Fruit fly (Drosophila melanogaster) whole organism, embryonic: ENCODE measurements around the gene CG6733.

Source experiments
- B-H2 ChIP-seq: fragments of 200-800 bp; sonication (Bioruptor generic); optimal IDR thresholded peaks from 2 replicates; lab custom pipeline; 2018; ENCODE audit warnings: missing biosample characterization, mild to moderate bottlenecking, missing genetic modification characterization
- CG10543 ChIP-seq: fragments of 200-800 bp; sonication (Bioruptor generic); optimal IDR thresholded peaks from 3 replicates; lab custom pipeline; 2017; ENCODE audit warnings: missing biosample characterization, mild to moderate bottlenecking, missing genetic modification characterization, moderate library complexity
- CG11247 ChIP-seq: fragments of 200-800 bp; sonication (Bioruptor generic); IDR thresholded peaks from 2 replicates; pipeline ENCODE4 v1.3.6; 2022; ENCODE audit warnings: missing biosample characterization, missing genetic modification characterization
- CG11560 ChIP-seq: fragments of 200-800 bp; sonication (Bioruptor generic); IDR thresholded peaks from 3 replicates; pipeline ENCODE4 v1.3.6; 2022; ENCODE audit warnings: missing biosample characterization, missing genetic modification characterization
- CG12071 ChIP-seq: fragments of 200-800 bp; sonication (Bioruptor generic); optimal IDR thresholded peaks from 3 replicates; lab custom pipeline; 2018; ENCODE audit warnings: missing biosample characterization, mild to moderate bottlenecking, missing genetic modification characterization
- CG12391 ChIP-seq: fragments of 200-800 bp; sonication (Bioruptor generic); optimal IDR thresholded peaks from 3 replicates; lab custom pipeline; 2018; ENCODE audit warnings: missing biosample characterization, mild to moderate bottlenecking, missing genetic modification characterization, moderate library complexity
- CG15011 ChIP-seq: fragments of 200-800 bp; sonication (Bioruptor generic); optimal IDR thresholded peaks from 3 replicates; lab custom pipeline; 2018; ENCODE audit warnings: missing biosample characterization, mild to moderate bottlenecking, missing genetic modification characterization
- CG15073 ChIP-seq: fragments of 200-800 bp; sonication (Bioruptor generic); optimal IDR thresholded peaks from 2 replicates; lab custom pipeline; 2016; ENCODE audit warnings: missing biosample characterization, missing genetic modification characterization
- CG1529 ChIP-seq: fragments of 200-800 bp; sonication (Bioruptor generic); optimal IDR thresholded peaks from 3 replicates; lab custom pipeline; 2018; ENCODE audit warnings: missing biosample characterization, missing genetic modification characterization
- CG15514 ChIP-seq: fragments of 200-800 bp; sonication (Bioruptor generic); optimal IDR thresholded peaks from 3 replicates; lab custom pipeline; 2017; ENCODE audit warnings: missing biosample characterization, missing genetic modification characterization, mild to moderate bottlenecking, moderate library complexity, missing genetic modification reagents
- CG1647 ChIP-seq: fragments of 200-800 bp; sonication (Bioruptor generic); optimal IDR thresholded peaks from 3 replicates; lab custom pipeline; 2016; ENCODE audit warnings: missing biosample characterization, missing genetic modification characterization
- CG17361 ChIP-seq: fragments of 200-800 bp; sonication (Bioruptor generic); IDR thresholded peaks from 3 replicates; pipeline ENCODE4 v1.3.6; 2022; ENCODE audit warnings: missing biosample characterization, missing genetic modification characterization
- CG17802 ChIP-seq: fragments of 200-800 bp; sonication (Bioruptor generic); optimal IDR thresholded peaks from 2 replicates; lab custom pipeline; 2018; ENCODE audit warnings: missing biosample characterization, mild to moderate bottlenecking, missing genetic modification characterization, moderate library complexity
- CG3407 ChIP-seq: fragments of 200-800 bp; sonication (Bioruptor generic); optimal IDR thresholded peaks from 2 replicates; lab custom pipeline; 2018; ENCODE audit warnings: missing biosample characterization, mild to moderate bottlenecking, missing genetic modification characterization
- CG34224 ChIP-seq: fragments of 200-800 bp; sonication (Bioruptor generic); IDR thresholded peaks from 3 replicates; pipeline ENCODE4 v1.3.6; 2022; ENCODE audit warnings: missing biosample characterization, missing genetic modification characterization; ENCODE audit not compliant: partially characterized antibody
- CG4820 ChIP-seq: fragments of 200-800 bp; sonication (Bioruptor generic); optimal IDR thresholded peaks from 3 replicates; lab custom pipeline; 2016; ENCODE audit warnings: missing biosample characterization, missing genetic modification characterization
- CG6765 ChIP-seq: fragments of 200-800 bp; sonication (Bioruptor generic); optimal IDR thresholded peaks from 3 replicates; lab custom pipeline; 2017; ENCODE audit warnings: missing biosample characterization, mild to moderate bottlenecking, missing genetic modification characterization
- CG7987 ChIP-seq: fragments of 200-800 bp; sonication (Bioruptor generic); optimal IDR thresholded peaks from 2 replicates; lab custom pipeline; 2018; ENCODE audit warnings: missing biosample characterization, mild to moderate bottlenecking, missing genetic modification characterization, moderate library complexity
- CG9932 ChIP-seq: fragments of 200-800 bp; sonication (Bioruptor generic); IDR thresholded peaks from 2 replicates; pipeline ENCODE4 v1.3.6; 2022; ENCODE audit warnings: missing biosample characterization, missing genetic modification characterization
- Dip3 ChIP-seq: fragments of 200-800 bp; sonication (Bioruptor generic); optimal IDR thresholded peaks from 3 replicates; lab custom pipeline; 2016; ENCODE audit warnings: missing biosample characterization, missing genetic modification characterization
- Doc3 ChIP-seq: fragments of 200-800 bp; sonication (Bioruptor generic); IDR thresholded peaks from 3 replicates; pipeline ENCODE4 v1.3.6; 2022; ENCODE audit warnings: missing biosample characterization, missing genetic modification characterization; ENCODE audit not compliant: partially characterized antibody
- Elba2 ChIP-seq: fragments of 200-800 bp; sonication (Bioruptor generic); optimal IDR thresholded peaks from 3 replicates; lab custom pipeline; 2016; ENCODE audit warnings: missing biosample characterization, missing genetic modification characterization
- HLH4C ChIP-seq: fragments of 200-800 bp; sonication (Bioruptor generic); IDR thresholded peaks from 3 replicates; pipeline ENCODE4 v1.3.6; 2022; ENCODE audit warnings: missing biosample characterization, missing genetic modification characterization; ENCODE audit not compliant: partially characterized antibody
- Hmx ChIP-seq: fragments of 200-800 bp; sonication (Bioruptor generic); optimal IDR thresholded peaks from 2 replicates; lab custom pipeline; 2016; ENCODE audit warnings: missing biosample characterization, missing genetic modification characterization
- Nf-YA ChIP-seq: fragments of 200-800 bp; sonication (Bioruptor generic); IDR thresholded peaks from 2 replicates; pipeline ENCODE4 v1.3.6; 2022; ENCODE audit warnings: missing biosample characterization, missing genetic modification characterization
- Side ChIP-seq: fragments of 200-800 bp; sonication (Bioruptor generic); optimal IDR thresholded peaks from 2 replicates; lab custom pipeline; 2016; ENCODE audit warnings: missing biosample characterization, missing genetic modification characterization
- Six4 ChIP-seq: fragments of 200-800 bp; sonication (Bioruptor generic); optimal IDR thresholded peaks from 2 replicates; lab custom pipeline; 2016; ENCODE audit warnings: missing biosample characterization, missing genetic modification characterization
- Sry-β ChIP-seq: fragments of 200-800 bp; sonication (Bioruptor generic); optimal IDR thresholded peaks from 2 replicates; lab custom pipeline; 2018; ENCODE audit warnings: missing biosample characterization, mild to moderate bottlenecking, missing genetic modification characterization, moderate library complexity
- ac ChIP-seq: fragments of 200-800 bp; sonication (Bioruptor generic); optimal IDR thresholded peaks from 3 replicates; lab custom pipeline; 2017; ENCODE audit warnings: missing biosample characterization, mild to moderate bottlenecking, missing genetic modification characterization
- amos ChIP-seq: fragments of 200-800 bp; sonication (Bioruptor generic); IDR thresholded peaks from 2 replicates; pipeline ENCODE4 v1.3.6; 2022; ENCODE audit warnings: missing biosample characterization, missing genetic modification characterization; ENCODE audit not compliant: partially characterized antibody
- cad ChIP-seq: fragments of >200 bp; optimal IDR thresholded peaks from 2 replicates; lab custom pipeline; 2017; ENCODE audit warnings: missing biosample characterization, missing genetic modification characterization
- cas ChIP-seq: fragments of 200-800 bp; sonication (Bioruptor generic); IDR thresholded peaks from 2 replicates; pipeline ENCODE4 v1.3.6; 2022; ENCODE audit warnings: missing biosample characterization, missing genetic modification characterization
- crp ChIP-seq, 2 experiments: fragments of 200-800 bp; sonication (Bioruptor generic); optimal IDR thresholded peaks; 2 replicates in 1 of 2; 3 replicates in 1 of 2; lab custom pipeline; 2017; ENCODE audit warnings: missing biosample characterization in 2 of 2, missing genetic modification characterization in 2 of 2, mild to moderate bottlenecking in 1 of 2, moderate library complexity in 1 of 2
- disco-r ChIP-seq: fragments of 200-800 bp; sonication (Bioruptor generic); optimal IDR thresholded peaks from 2 replicates; lab custom pipeline; 2016; ENCODE audit warnings: missing biosample characterization, missing genetic modification characterization
- dmrt99B ChIP-seq: fragments of 200-800 bp; sonication (Bioruptor generic); optimal IDR thresholded peaks from 2 replicates; lab custom pipeline; 2018; ENCODE audit warnings: missing biosample characterization, mild to moderate bottlenecking, missing genetic modification characterization, moderate library complexity
- fd102C ChIP-seq: fragments of 200-800 bp; sonication (Bioruptor generic); optimal IDR thresholded peaks from 2 replicates; lab custom pipeline; 2018; ENCODE audit warnings: missing biosample characterization, mild to moderate bottlenecking, missing genetic modification characterization, moderate library complexity
- fd3F ChIP-seq: fragments of 200-800 bp; sonication (Bioruptor generic); optimal IDR thresholded peaks from 2 replicates; lab custom pipeline; 2018; ENCODE audit warnings: missing biosample characterization, mild to moderate bottlenecking, missing genetic modification characterization, moderate library complexity
- fd96Cb ChIP-seq: fragments of 200-800 bp; sonication (Bioruptor generic); optimal IDR thresholded peaks from 2 replicates; lab custom pipeline; 2018; ENCODE audit warnings: missing biosample characterization, mild to moderate bottlenecking, missing genetic modification characterization, moderate library complexity
- fu2 ChIP-seq: fragments of 200-800 bp; sonication (Bioruptor generic); optimal IDR thresholded peaks from 2 replicates; lab custom pipeline; 2016; ENCODE audit warnings: missing biosample characterization, missing genetic modification characterization
- hkb ChIP-seq, 2 experiments: fragments of 200-800 bp in 1 of 2; fragments of >200 bp in 1 of 2; sonication (Bioruptor generic) in 1 of 2; IDR thresholded peaks in 1 of 2; optimal IDR thresholded peaks in 1 of 2; 2 replicates each; pipeline versions ENCODE4 v1.3.6 to Lab custom; 2017 to 2022; ENCODE audit warnings: missing biosample characterization in 1 of 2, missing genetic modification characterization in 1 of 2
- lmd ChIP-seq: fragments of 200-800 bp; sonication (Bioruptor generic); IDR thresholded peaks from 2 replicates; pipeline ENCODE4 v1.3.6; 2022; ENCODE audit warnings: missing biosample characterization, missing genetic modification characterization
- lola ChIP-seq, 3 experiments: fragments of >200 bp in 2 of 3; fragments of 200-800 bp in 1 of 3; sonication (Bioruptor generic) in 1 of 3; optimal IDR thresholded peaks; 2 replicates each; lab custom pipeline; 2017 to 2019; ENCODE audit warnings: missing biosample characterization in 3 of 3, missing genetic modification characterization in 3 of 3, mild to moderate bottlenecking in 1 of 3, moderate library complexity in 1 of 3
- luna ChIP-seq: fragments of 200-800 bp; sonication (Bioruptor generic); optimal IDR thresholded peaks from 2 replicates; lab custom pipeline; 2016; ENCODE audit warnings: missing biosample characterization, missing genetic modification characterization
- oc ChIP-seq: fragments of 200-800 bp; sonication (Bioruptor generic); optimal IDR thresholded peaks from 2 replicates; lab custom pipeline; 2018; ENCODE audit warnings: missing biosample characterization, mild to moderate bottlenecking, missing genetic modification characterization, moderate library complexity
- ranshi ChIP-seq: fragments of 200-800 bp; sonication (Bioruptor generic); IDR thresholded peaks from 2 replicates; pipeline ENCODE4 v1.3.6; 2022; ENCODE audit warnings: missing biosample characterization, missing genetic modification characterization
- repo ChIP-seq: fragments of 200-800 bp; sonication (Bioruptor generic); optimal IDR thresholded peaks from 2 replicates; lab custom pipeline; 2016; ENCODE audit warnings: missing biosample characterization, missing genetic modification characterization
- toy ChIP-seq: fragments of 200-800 bp; sonication (Bioruptor generic); IDR thresholded peaks from 2 replicates; pipeline ENCODE4 v1.3.6; 2022; ENCODE audit warnings: missing biosample characterization, missing genetic modification characterization
- unc-4 ChIP-seq: fragments of 200-800 bp; sonication (Bioruptor generic); IDR thresholded peaks from 2 replicates; pipeline ENCODE4 v1.3.6; 2022; ENCODE audit warnings: missing biosample characterization, missing genetic modification characterization; ENCODE audit not compliant: partially characterized antibody
- unpg ChIP-seq: fragments of 200-800 bp; sonication (Bioruptor generic); optimal IDR thresholded peaks from 3 replicates; lab custom pipeline; 2018; ENCODE audit warnings: missing biosample characterization, mild to moderate bottlenecking, missing genetic modification characterization, moderate library complexity

Gene CG6733

dm6 chr3R:23053135-23053730 is 44.3 kb upstream of the CG6733 start (continued):
- TF ChIP-seq fd96Cb (tag; lab: Kevin White, UChicago) (no peak), crp (GFP tag; optimal IDR thresholded peaks at IDR 0.05; lab: Kevin White, UChicago) (no peak), CG15073 (GFP tag; lab: Kevin White, UChicago) (no peak), CG3407 (no peak), cad (GFP tag; lab: Kevin White, UChicago) (no peak), Six4 (GFP tag; lab: Kevin White, UChicago) (no peak), CG9932 (no peak), CG17802 (tag; lab: Kevin White, UChicago) (no peak), Doc3 (peak; percentile 16; the same call in 2 of the 3 replicates), lola (GFP tag; optimal IDR thresholded peaks at IDR 0.05; lab: Kevin White, UChicago) (no peak), unpg (no peak), CG15514 (GFP tag; lab: Kevin White, UChicago) (no peak), CG4820 (no peak), Side (GFP tag; lab: Kevin White, UChicago) (no peak), CG11247 (no peak), dmrt99B (tag; lab: Kevin White, UChicago) (no peak), Sry-β (GFP tag; lab: Kevin White, UChicago) (no peak), ranshi (no peak), HLH4C (0 out of 3 replicates have a peak, but pooled peaks have one; percentile 7), CG1529 (no peak), disco-r (GFP tag; lab: Kevin White, UChicago) (no peak), CG6765 (GFP tag; lab: Kevin White, UChicago) (no peak), repo (GFP tag; lab: Kevin White, UChicago) (no peak), lmd (GFP tag; lab: Robert Waterston, UW) (no peak), CG12391 (tag; lab: Kevin White, UChicago) (no peak), Elba2 (GFP tag; lab: Kevin White, UChicago) (no peak), hkb (optimal IDR thresholded peaks at IDR 0.05; lab: Kevin White, UChicago) (no peak), hkb (GFP tag; IDR thresholded peaks at IDR 0.05; lab: Robert Waterston, UW) (no peak), CG11560 (tag; lab: Robert Waterston, UW) (peak; percentile 75; the same call in 2 of the 3 replicates), unc-4 (GFP tag; lab: Robert Waterston, UW) (0 out of 2 replicates have a peak, but pooled peaks have one; percentile 17), fu2 (no peak), Hmx (GFP tag; lab: Kevin White, UChicago) (no peak), CG7987 (no peak), CG34224 (GFP tag; lab: Robert Waterston, UW) (peak; percentile 13; the same call in 1 of the 3 replicates), B-H2 (GFP tag; lab: Kevin White, UChicago) (no peak), Nf-YA (no peak), ac (GFP tag; lab: Kevin White, UChicago) (no peak), fd3F (GFP tag; lab: Kevin White, UChicago) (no peak), CG10543 (no peak), Dip3 (GFP tag; lab: Kevin White, UChicago) (no peak), CG1647 (no peak), amos (GFP tag; lab: Robert Waterston, UW) (peak; percentile 61), luna (no peak), CG17361 (no peak), cas (GFP tag; lab: Robert Waterston, UW) (no peak), CG12071 (no peak), fd102C (GFP tag; lab: Kevin White, UChicago) (no peak), oc (tag; lab: Kevin White, UChicago) (no peak), toy (GFP tag; lab: Robert Waterston, UW) (no peak), CG15011 (no peak)
